Fruit fly (Drosophila melanogaster) whole organism, adult: ENCODE data around the gene CG9981.

ENCODE experiments used
- CG11617 ChIP-seq: fragments of 200-800 bp; sonication (Bioruptor generic); optimal IDR thresholded peaks from 2 replicates; lab custom pipeline; 2017; ENCODE audit warnings: mild to moderate bottlenecking, missing biosample characterization, missing genetic modification reagents, missing genetic modification characterization
- CG12768 ChIP-seq: fragments of 200-800 bp; sonication (Bioruptor generic); optimal IDR thresholded peaks from 2 replicates; lab custom pipeline; 2017; ENCODE audit warnings: missing biosample characterization, missing genetic modification characterization, mild to moderate bottlenecking, moderate library complexity, missing genetic modification reagents
- CG14711 ChIP-seq: fragments of 200-800 bp; sonication (Bioruptor generic); optimal IDR thresholded peaks from 2 replicates; lab custom pipeline; 2018; ENCODE audit warnings: missing biosample characterization, mild to moderate bottlenecking, missing genetic modification characterization, moderate library complexity
- CG1620 ChIP-seq: fragments of 200-800 bp; sonication (Bioruptor generic); optimal IDR thresholded peaks from 2 replicates; lab custom pipeline; 2016; ENCODE audit warnings: missing biosample characterization, missing genetic modification characterization
- CG33017 ChIP-seq: fragments of 200-800 bp; sonication (Bioruptor generic); optimal IDR thresholded peaks from 2 replicates; lab custom pipeline; 2018; ENCODE audit warnings: missing biosample characterization, mild to moderate bottlenecking, missing genetic modification characterization, moderate library complexity
- CG5204 ChIP-seq: fragments of 200-800 bp; sonication (Bioruptor generic); optimal IDR thresholded peaks from 2 replicates; lab custom pipeline; 2016; ENCODE audit warnings: missing biosample characterization, missing genetic modification characterization
- CG7045 ChIP-seq: fragments of 200-800 bp; sonication (Bioruptor generic); optimal IDR thresholded peaks from 2 replicates; lab custom pipeline; 2017; ENCODE audit warnings: missing biosample characterization, mild to moderate bottlenecking, missing genetic modification characterization
- CG7101 ChIP-seq: fragments of 200-800 bp; sonication (Bioruptor generic); optimal IDR thresholded peaks from 2 replicates; lab custom pipeline; 2018; ENCODE audit warnings: missing biosample characterization, mild to moderate bottlenecking, missing genetic modification characterization, moderate library complexity
- Clk ChIP-seq: fragments of 200-800 bp; sonication (Bioruptor generic); optimal IDR thresholded peaks from 2 replicates; lab custom pipeline; 2017; ENCODE audit warnings: missing biosample characterization, missing genetic modification characterization
- Crg-1 ChIP-seq: fragments of 200-800 bp; sonication (Bioruptor generic); optimal IDR thresholded peaks from 2 replicates; lab custom pipeline; 2016; ENCODE audit warnings: missing biosample characterization, missing genetic modification characterization
- Hr96 ChIP-seq: fragments of 200-800 bp; sonication (Bioruptor generic); optimal IDR thresholded peaks from 2 replicates; lab custom pipeline; 2016; ENCODE audit warnings: missing biosample characterization, missing genetic modification characterization
- Mnt ChIP-seq: fragments of 200-800 bp; sonication (Bioruptor generic); optimal IDR thresholded peaks from 2 replicates; lab custom pipeline; 2016; ENCODE audit warnings: missing biosample characterization, mild to moderate bottlenecking, missing genetic modification characterization
- bab1 ChIP-seq: fragments of 200-800 bp; sonication (Bioruptor generic); optimal IDR thresholded peaks from 3 replicates; lab custom pipeline; 2019; ENCODE audit warnings: missing biosample characterization, mild to moderate bottlenecking, missing genetic modification characterization, moderate library complexity
- cic ChIP-seq: fragments of 200-800 bp; sonication (Bioruptor generic); optimal IDR thresholded peaks from 2 replicates; lab custom pipeline; 2017; ENCODE audit warnings: missing biosample characterization, mild to moderate bottlenecking, missing genetic modification characterization, moderate library complexity
- cnc ChIP-seq, 2 experiments: fragments of >200 bp; optimal IDR thresholded peaks; 2 replicates each; lab custom pipeline; 2017
- kay ChIP-seq: fragments of 200-800 bp; sonication (Bioruptor generic); peaks from one replicate; lab custom pipeline; 2016; ENCODE audit warnings: missing biosample characterization, missing genetic modification characterization, borderline replicate concordance
- ovo ChIP-seq: fragments of 200-800 bp; sonication (Bioruptor generic); optimal IDR thresholded peaks from 2 replicates; lab custom pipeline; 2016; ENCODE audit warnings: missing biosample characterization, missing genetic modification characterization
- pad ChIP-seq: fragments of 200-800 bp; sonication (Bioruptor generic); optimal IDR thresholded peaks from 3 replicates; lab custom pipeline; 2017; ENCODE audit warnings: missing biosample characterization, missing genetic modification characterization, mild to moderate bottlenecking, moderate library complexity, missing genetic modification reagents
- tj ChIP-seq: fragments of 200-800 bp; sonication (Bioruptor generic); optimal IDR thresholded peaks from 3 replicates; lab custom pipeline; 2017; ENCODE audit warnings: missing biosample characterization, mild to moderate bottlenecking, missing genetic modification characterization, moderate library complexity
- toe ChIP-seq: fragments of 200-800 bp; sonication (Bioruptor generic); optimal IDR thresholded peaks from 2 replicates; lab custom pipeline; 2016; ENCODE audit warnings: missing biosample characterization, missing genetic modification characterization

Gene CG9981

dm6 chrX:16421899-16422412 lies 17.0 kb upstream of the CG9981 start, which contains the start of gene AnxB11:
AnxB11 (minus strand) TSS chrX:16422265.
- TF ChIP-seq CG14711 (tag; lab: Kevin White, UChicago) (no peak), cnc (optimal IDR thresholded peaks at IDR 0.05; lab: Kevin White, UChicago) (no peak), CG12768 (GFP tag; lab: Kevin White, UChicago) (no peak), bab1 (peak; percentile 6), pad (GFP tag; lab: Kevin White, UChicago) (peak; percentile 55), toe (no peak), CG1620 (GFP tag; lab: Kevin White, UChicago) (no peak), Hr96 (GFP tag; lab: Kevin White, UChicago) (no peak), tj (GFP tag; lab: Kevin White, UChicago) (peak; percentile 18), Mnt (peak; percentile 69), cic (GFP tag; lab: Kevin White, UChicago) (no peak)

DNA sequence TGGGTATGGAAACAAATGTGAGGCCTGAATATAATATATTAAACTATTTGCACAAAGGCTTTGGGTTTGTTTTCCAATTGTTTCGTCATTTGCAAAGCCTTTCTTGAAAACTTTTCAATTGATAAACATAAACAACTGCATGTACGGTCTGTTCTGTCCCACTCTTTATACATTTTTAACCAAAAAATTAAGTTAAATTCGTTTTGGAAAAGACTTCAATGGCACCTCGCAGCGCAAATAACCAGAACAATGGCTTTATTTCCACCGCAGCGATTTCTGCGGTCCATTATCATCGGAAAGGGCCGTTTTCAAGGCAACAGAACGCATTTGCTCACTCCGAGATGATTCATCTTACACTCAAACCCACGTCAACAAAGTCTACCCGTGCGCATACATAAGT lies 16.0 kb upstream of the CG9981 start:
- TF ChIP-seq CG7101 (tag; lab: Kevin White, UChicago) (no peak), CG1620 (GFP tag; lab: Kevin White, UChicago) (no peak), kay (GFP tag; lab: Kevin White, UChicago) (peak; percentile 56)

DNA sequence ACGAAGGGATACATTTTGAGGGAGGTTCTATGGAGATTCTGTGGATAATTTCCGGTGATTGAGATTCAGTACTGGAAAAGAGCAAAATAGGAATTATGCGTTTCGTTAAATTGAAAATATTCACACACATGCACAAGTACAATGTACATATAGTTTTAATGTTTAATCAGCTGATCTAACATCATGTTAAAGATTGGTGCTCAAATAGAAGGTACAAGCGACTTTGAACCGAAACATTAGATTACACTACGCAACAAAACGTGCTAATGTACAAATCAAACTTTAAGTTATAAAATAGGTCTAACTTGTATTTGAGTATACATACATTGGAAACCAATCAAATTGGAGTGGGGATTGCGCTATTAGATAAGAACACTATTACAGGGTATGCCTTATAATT lies 15.1 kb upstream of the CG9981 start:
- no peak for TF ChIP-seq bab1
- no peak for TF ChIP-seq CG1620 (GFP tag; lab: Kevin White, UChicago)
- TF ChIP-seq kay (GFP tag; lab: Kevin White, UChicago) = no peak
- no peak for TF ChIP-seq Mnt
- TF ChIP-seq CG5204 = no peak
- no peak for TF ChIP-seq CG11617
- no peak for TF ChIP-seq tj (GFP tag; lab: Kevin White, UChicago)
- TF ChIP-seq Hr96 (GFP tag; lab: Kevin White, UChicago) = no peak
- TF ChIP-seq ovo (GFP tag; lab: Kevin White, UChicago) = no peak
- TF ChIP-seq cnc (optimal IDR thresholded peaks at IDR 0.05; lab: Kevin White, UChicago) = no peak

- no peak for TF ChIP-seq CG33017
- peak; percentile 38 for TF ChIP-seq cic (GFP tag; lab: Kevin White, UChicago)
- peak; percentile 22 for TF ChIP-seq Mnt
- no peak for TF ChIP-seq Hr96 (GFP tag; lab: Kevin White, UChicago)
- no peak for TF ChIP-seq pad (GFP tag; lab: Kevin White, UChicago)
- TF ChIP-seq kay (GFP tag; lab: Kevin White, UChicago) = peak; percentile 55
Measured at dm6 chrX:16414451-16415368, 9.8 kb upstream of the CG9981 start, which contains the start of gene Traf-like. Traf-like (plus strand) TSS chrX:16415046.

dm6 chrX:16406083-16406482 lies 1.2 kb upstream of the CG9981 start:
- TF ChIP-seq CG1620 (GFP tag; lab: Kevin White, UChicago) = no peak
- TF ChIP-seq ovo (GFP tag; lab: Kevin White, UChicago) = no peak
- TF ChIP-seq CG14711 (tag; lab: Kevin White, UChicago) = no peak
- TF ChIP-seq cic (GFP tag; lab: Kevin White, UChicago) = no peak
- no peak for TF ChIP-seq toe
- no peak for TF ChIP-seq Crg-1
- TF ChIP-seq Clk (GFP tag; lab: Kevin White, UChicago) = no peak
- no peak for TF ChIP-seq Hr96 (GFP tag; lab: Kevin White, UChicago)
- no peak for TF ChIP-seq CG5204

dm6 chrX:16405209-16405608 lies 287 bp upstream of the CG9981 start, which contains the start of gene CG4301:
CG4301 (plus strand) TSS chrX:16405509.
- TF ChIP-seq bab1 (no peak), Clk (GFP tag; lab: Kevin White, UChicago) (no peak), ovo (GFP tag; lab: Kevin White, UChicago) (no peak), CG1620 (GFP tag; lab: Kevin White, UChicago) (no peak), cnc (optimal IDR thresholded peaks at IDR 0.05; lab: Kevin White, UChicago) (no peak), CG5204 (no peak), cic (GFP tag; lab: Kevin White, UChicago) (no peak), CG33017 (no peak), toe (no peak), kay (GFP tag; lab: Kevin White, UChicago) (no peak), CG12768 (GFP tag; lab: Kevin White, UChicago) (no peak), tj (GFP tag; lab: Kevin White, UChicago) (no peak), CG11617 (no peak), CG7101 (tag; lab: Kevin White, UChicago) (no peak), Mnt (no peak), pad (GFP tag; lab: Kevin White, UChicago) (no peak), Crg-1 (no peak), CG14711 (tag; lab: Kevin White, UChicago) (no peak), CG7045 (GFP tag; lab: Kevin White, UChicago) (no peak), Hr96 (GFP tag; lab: Kevin White, UChicago) (no peak)
